Fruit fly (Drosophila melanogaster): ENCODE data around the gene CG31674.

Gene CG31674

dm6 chr2L:20805624-20806339 is 25.3 kb upstream of the CG31674 start (continued):
- TF ChIP-seq hkb (optimal IDR thresholded peaks at IDR 0.05) = no peak
- peak; percentile 94 for TF ChIP-seq hkb (GFP tag; IDR thresholded peaks at IDR 0.05)
- peak; percentile 12 for TF ChIP-seq HmgD (GFP tag; optimal IDR thresholded peaks at IDR 0.05)
- peak; percentile 61; the same call in 1 of the 3 replicates for TF ChIP-seq z (GFP tag; IDR thresholded peaks at IDR 0.05)
- peak; percentile 53; the same call in 1 of the 2 replicates for TF ChIP-seq CkIIα-i1 (GFP tag; IDR thresholded peaks at IDR 0.05)
- TF ChIP-seq dysf (GFP tag; IDR thresholded peaks at IDR 0.05) = peak; percentile 97
- TF ChIP-seq bsh (GFP tag; optimal IDR thresholded peaks at IDR 0.05) = peak in 1 of 2 experiments; percentile 97
- TF ChIP-seq dmrt11E (tag; optimal IDR thresholded peaks at IDR 0.05) = peak; percentile 94
- TF ChIP-seq tap (tag; optimal IDR thresholded peaks at IDR 0.05) = peak; percentile 95
- TF ChIP-seq CG11456 (GFP tag; IDR thresholded peaks at IDR 0.05) = peak; percentile 94; the same call in 2 of the 3 replicates
- TF ChIP-seq Nf-YB (GFP tag; optimal IDR thresholded peaks at IDR 0.05) = peak; percentile 85
- peak; percentile 80; the same call in 2 of the 3 replicates for TF ChIP-seq mld (GFP tag; IDR thresholded peaks at IDR 0.05; ENCODE audit: partially characterized antibody)
- peak; percentile 96 for TF ChIP-seq HLH4C (GFP tag; IDR thresholded peaks at IDR 0.05; ENCODE audit: partially characterized antibody)
- peak; percentile 97 for TF ChIP-seq CG7556 (GFP tag; optimal IDR thresholded peaks at IDR 0.05)
- TF ChIP-seq CG15073 (GFP tag; optimal IDR thresholded peaks at IDR 0.05) = peak; percentile 57
- TF ChIP-seq Dip3 (GFP tag; optimal IDR thresholded peaks at IDR 0.05) = peak; percentile 85
- TF ChIP-seq Dek (tag; optimal IDR thresholded peaks at IDR 0.05) = peak; percentile 95
- TF ChIP-seq CG31365 (tag; optimal IDR thresholded peaks at IDR 0.05) = peak; percentile 78
- peak; percentile 88 for TF ChIP-seq CG7987 (GFP tag; optimal IDR thresholded peaks at IDR 0.05)
- peak; percentile 65 for TF ChIP-seq ftz-f1 (GFP tag; optimal IDR thresholded peaks at IDR 0.05)
- peak; percentile 96 for TF ChIP-seq org-1 (GFP tag; optimal IDR thresholded peaks at IDR 0.05)
- peak; percentile 95 for TF ChIP-seq cwo (GFP tag; optimal IDR thresholded peaks at IDR 0.05)
- TF ChIP-seq Ets65A (GFP tag) = peak; percentile 96
- TF ChIP-seq CG31441 (GFP tag; IDR thresholded peaks at IDR 0.05) = peak; percentile 97
- TF ChIP-seq Tbp (GFP tag; optimal IDR thresholded peaks at IDR 0.05) = no peak
- TF ChIP-seq CG17912 (GFP tag; optimal IDR thresholded peaks at IDR 0.05) = peak; percentile 57
- TF ChIP-seq CG18262 (tag; optimal IDR thresholded peaks at IDR 0.05) = peak; percentile 96
- TF ChIP-seq CG4617 (GFP tag; optimal IDR thresholded peaks at IDR 0.05; ENCODE audit: borderline replicate concordance) = peak; percentile 85
- peak; percentile 81 for TF ChIP-seq CG1647 (GFP tag; optimal IDR thresholded peaks at IDR 0.05)
- TF ChIP-seq lov (optimal IDR thresholded peaks at IDR 0.05) = no peak
- TF ChIP-seq lov (GFP tag; IDR thresholded peaks at IDR 0.05) = peak; percentile 91
- TF ChIP-seq Ravus (GFP tag; IDR thresholded peaks at IDR 0.05) = peak; percentile 93
- peak; percentile 90 for TF ChIP-seq jing (GFP tag; optimal IDR thresholded peaks at IDR 0.05)
- TF ChIP-seq CG12219 (GFP tag; optimal IDR thresholded peaks at IDR 0.05) = peak; percentile 96
- TF ChIP-seq sens (GFP tag) = peak; percentile 94
- peak; percentile 92 for TF ChIP-seq Gug (GFP tag; IDR thresholded peaks at IDR 0.05)
- peak; percentile 92 for TF ChIP-seq wdn (GFP tag; IDR thresholded peaks at IDR 0.05)
- TF ChIP-seq dati (GFP tag; IDR thresholded peaks at IDR 0.05) = peak; percentile 71
- TF ChIP-seq Hey (tag; optimal IDR thresholded peaks at IDR 0.05) = peak; percentile 63
- peak; percentile 76 for TF ChIP-seq mam (GFP tag; optimal IDR thresholded peaks at IDR 0.05)
- peak; percentile 94 for TF ChIP-seq CG13775 (GFP tag; optimal IDR thresholded peaks at IDR 0.05)
- TF ChIP-seq stc (GFP tag; IDR thresholded peaks at IDR 0.05) = peak; percentile 94
- peak; percentile 33; the same call in 1 of the 2 replicates for TF ChIP-seq sna (GFP tag; IDR thresholded peaks at IDR 0.05; ENCODE audit: partially characterized antibody)
- peak; percentile 62 for TF ChIP-seq ac (GFP tag; optimal IDR thresholded peaks at IDR 0.05)
- TF ChIP-seq p53 (GFP tag; optimal IDR thresholded peaks at IDR 0.05) = peak; percentile 18
- peak; percentile 97 for TF ChIP-seq CG7839 (tag; optimal IDR thresholded peaks at IDR 0.05)
- peak; percentile 11 for TF ChIP-seq corto (GFP tag; optimal IDR thresholded peaks at IDR 0.05)
- TF ChIP-seq CG12071 (GFP tag; optimal IDR thresholded peaks at IDR 0.05) = peak; percentile 92
- TF ChIP-seq CG8924 (tag; optimal IDR thresholded peaks at IDR 0.05) = peak; percentile 98
- peak; percentile 91 for TF ChIP-seq Optix (GFP tag; IDR thresholded peaks at IDR 0.05)

All from whole organism, embryonic.